Fruit fly (Drosophila melanogaster) whole organism, embryonic: ENCODE data around the gene Mocs2B.

Source experiments
- Bgb ChIP-seq: fragments of 200-800 bp; sonication (Bioruptor generic); IDR thresholded peaks from 2 replicates; pipeline ENCODE4 v1.3.6; 2022; ENCODE audit warnings: missing biosample characterization, missing genetic modification characterization; ENCODE audit not compliant: partially characterized antibody
- CG11247 ChIP-seq: fragments of 200-800 bp; sonication (Bioruptor generic); IDR thresholded peaks from 2 replicates; pipeline ENCODE4 v1.3.6; 2022; ENCODE audit warnings: missing biosample characterization, missing genetic modification characterization
- CG15479 ChIP-seq: fragments of 200-800 bp; sonication (Bioruptor generic); optimal IDR thresholded peaks from 3 replicates; lab custom pipeline; 2019; ENCODE audit warnings: missing biosample characterization, mild to moderate bottlenecking, missing genetic modification characterization, moderate library complexity
- CG16813 ChIP-seq: fragments of 200-800 bp; sonication (Bioruptor generic); IDR thresholded peaks from 3 replicates; pipeline ENCODE4 v1.3.6; 2022; ENCODE audit warnings: missing biosample characterization, missing genetic modification characterization; ENCODE audit not compliant: partially characterized antibody
- CG2116 ChIP-seq: fragments of 200-800 bp; sonication (Bioruptor generic); optimal IDR thresholded peaks from 3 replicates; lab custom pipeline; 2018; ENCODE audit warnings: missing biosample characterization, mild to moderate bottlenecking, missing genetic modification characterization
- CG30403 ChIP-seq: fragments of 200-800 bp; sonication (Bioruptor generic); optimal IDR thresholded peaks from 3 replicates; lab custom pipeline; 2016; ENCODE audit warnings: missing biosample characterization, missing genetic modification characterization
- CG3163 ChIP-seq: fragments of 200-800 bp; sonication (Bioruptor generic); optimal IDR thresholded peaks from 3 replicates; lab custom pipeline; 2016; ENCODE audit warnings: missing biosample characterization, missing genetic modification characterization
- CG5953 ChIP-seq: fragments of 200-800 bp; sonication (Bioruptor generic); IDR thresholded peaks from 2 replicates; pipeline ENCODE4 v1.3.6; 2022; ENCODE audit warnings: missing biosample characterization, missing genetic modification characterization
- CG8281 ChIP-seq: fragments of 200-800 bp; sonication (Bioruptor generic); optimal IDR thresholded peaks from 2 replicates; lab custom pipeline; 2018; ENCODE audit warnings: missing biosample characterization, mild to moderate bottlenecking, missing genetic modification characterization, moderate library complexity
- D ChIP-seq, 2 experiments: fragments of 200-800 bp in 1 of 2; fragments of >200 bp in 1 of 2; sonication (Bioruptor generic) in 1 of 2; optimal IDR thresholded peaks; 2 replicates in 1 of 2; 3 replicates in 1 of 2; lab custom pipeline; 2017; ENCODE audit warnings: mild to moderate bottlenecking in 1 of 2, missing biosample characterization in 1 of 2, missing genetic modification characterization in 1 of 2, missing genetic modification reagents in 1 of 2
- Deaf1 ChIP-seq: fragments of 200-800 bp; optimal IDR thresholded peaks from 3 replicates; lab custom pipeline; 2019; ENCODE audit warnings: missing biosample characterization, mild to moderate bottlenecking, missing genetic modification characterization, moderate library complexity
- Ets65A ChIP-seq: fragments of 200-800 bp; sonication (Bioruptor generic); peaks from one replicate; lab custom pipeline; 2016; ENCODE audit warnings: missing biosample characterization, missing genetic modification characterization
- Nf-YC ChIP-seq: fragments of 200-800 bp; optimal IDR thresholded peaks from 3 replicates; lab custom pipeline; 2019; ENCODE audit warnings: missing biosample characterization, mild to moderate bottlenecking, missing genetic modification characterization, moderate library complexity
- abd-A ChIP-seq: fragments of 200-800 bp; sonication (Bioruptor generic); optimal IDR thresholded peaks from 3 replicates; lab custom pipeline; 2019; ENCODE audit warnings: missing biosample characterization, mild to moderate bottlenecking, missing genetic modification characterization, moderate library complexity
- bsh ChIP-seq, 2 experiments: fragments of 200-800 bp; sonication (Bioruptor generic); optimal IDR thresholded peaks; 2 replicates each; lab custom pipeline; 2017 to 2018; ENCODE audit warnings: mild to moderate bottlenecking in 2 of 2, missing biosample characterization in 2 of 2, missing genetic modification characterization in 2 of 2, moderate library complexity in 1 of 2
- cg ChIP-seq: fragments of 200-800 bp; sonication (Bioruptor generic); optimal IDR thresholded peaks from 3 replicates; lab custom pipeline; 2019; ENCODE audit warnings: missing biosample characterization, mild to moderate bottlenecking, missing genetic modification characterization, moderate library complexity
- chm ChIP-seq: fragments of 200-800 bp; sonication (Bioruptor generic); IDR thresholded peaks from 2 replicates; pipeline ENCODE4 v1.3.6; 2022; ENCODE audit warnings: missing biosample characterization, missing genetic modification characterization
- cwo ChIP-seq: fragments of 200-800 bp; sonication (Bioruptor generic); optimal IDR thresholded peaks from 3 replicates; lab custom pipeline; 2017; ENCODE audit warnings: missing biosample characterization, missing genetic modification characterization, mild to moderate bottlenecking, moderate library complexity, missing genetic modification reagents
- danr ChIP-seq: fragments of 200-800 bp; sonication (Bioruptor generic); IDR thresholded peaks from 2 replicates; pipeline ENCODE4 v1.3.6; 2022; ENCODE audit warnings: missing biosample characterization, missing genetic modification characterization
- ewg ChIP-seq: fragments of 200-800 bp; sonication (Bioruptor generic); optimal IDR thresholded peaks from 3 replicates; lab custom pipeline; 2017; ENCODE audit warnings: mild to moderate bottlenecking, missing biosample characterization, missing genetic modification reagents, missing genetic modification characterization
- exex ChIP-seq: fragments of 200-800 bp; sonication (Bioruptor generic); optimal IDR thresholded peaks from 4 replicates; lab custom pipeline; 2018; ENCODE audit warnings: missing biosample characterization, mild to moderate bottlenecking, missing genetic modification characterization, moderate library complexity
- grn ChIP-seq: fragments of 200-800 bp; sonication (Bioruptor generic); optimal IDR thresholded peaks from 3 replicates; lab custom pipeline; 2017; ENCODE audit warnings: missing biosample characterization, missing genetic modification characterization
- hkb ChIP-seq, 2 experiments: fragments of 200-800 bp in 1 of 2; fragments of >200 bp in 1 of 2; sonication (Bioruptor generic) in 1 of 2; IDR thresholded peaks in 1 of 2; optimal IDR thresholded peaks in 1 of 2; 2 replicates each; pipeline versions ENCODE4 v1.3.6 to Lab custom; 2017 to 2022; ENCODE audit warnings: missing biosample characterization in 1 of 2, missing genetic modification characterization in 1 of 2
- lov ChIP-seq, 2 experiments: fragments of 200-800 bp in 1 of 2; fragments of >200 bp in 1 of 2; sonication (Bioruptor generic) in 1 of 2; IDR thresholded peaks in 1 of 2; optimal IDR thresholded peaks in 1 of 2; 2 replicates in 1 of 2; 3 replicates in 1 of 2; pipeline versions ENCODE4 v1.3.6 to Lab custom; 2017 to 2022; ENCODE audit warnings: missing biosample characterization in 1 of 2, missing genetic modification characterization in 1 of 2
- mirr ChIP-seq: fragments of 200-800 bp; sonication (Bioruptor generic); optimal IDR thresholded peaks from 3 replicates; lab custom pipeline; 2018; ENCODE audit warnings: missing biosample characterization, mild to moderate bottlenecking, missing genetic modification characterization
- nerfin-1 ChIP-seq: fragments of 200-800 bp; sonication (Bioruptor generic); optimal IDR thresholded peaks from 3 replicates; lab custom pipeline; 2019; ENCODE audit warnings: missing biosample characterization, mild to moderate bottlenecking, missing genetic modification characterization, moderate library complexity
- nom ChIP-seq: fragments of 200-800 bp; sonication (Bioruptor generic); optimal IDR thresholded peaks from 2 replicates; lab custom pipeline; 2017; ENCODE audit warnings: missing biosample characterization, missing genetic modification characterization, mild to moderate bottlenecking, moderate library complexity, missing genetic modification reagents
- onecut ChIP-seq: fragments of 200-800 bp; sonication (Bioruptor generic); IDR thresholded peaks from 2 replicates; pipeline ENCODE4 v1.3.6; 2022; ENCODE audit warnings: missing biosample characterization, missing genetic modification characterization
- tin ChIP-seq: fragments of 200-800 bp; sonication (Bioruptor generic); optimal IDR thresholded peaks from 3 replicates; lab custom pipeline; 2016; ENCODE audit warnings: missing biosample characterization, missing genetic modification characterization
- unc-4 ChIP-seq: fragments of 200-800 bp; sonication (Bioruptor generic); IDR thresholded peaks from 2 replicates; pipeline ENCODE4 v1.3.6; 2022; ENCODE audit warnings: missing biosample characterization, missing genetic modification characterization; ENCODE audit not compliant: partially characterized antibody
- yki ChIP-seq: fragments of >200 bp; optimal IDR thresholded peaks from 3 replicates; lab custom pipeline; 2018
- zen2 ChIP-seq: fragments of 200-800 bp; sonication (Bioruptor generic); IDR thresholded peaks from 3 replicates; pipeline ENCODE4 v1.3.6; 2022; ENCODE audit warnings: missing biosample characterization, missing genetic modification characterization; ENCODE audit not compliant: partially characterized antibody

Gene Mocs2B

dm6 chr3R:25137565-25138367 lies 10.6 kb upstream of the Mocs2B start, which contains the start of gene danr (continued):
- TF ChIP-seq Ets65A (GFP tag; lab: Kevin White, UChicago) (no peak), nom (GFP tag; lab: Kevin White, UChicago) (peak; percentile 6), tin (GFP tag; lab: Kevin White, UChicago) (no peak), Bgb (GFP tag; lab: Robert Waterston, UW) (0 out of 2 replicates have a peak, but pooled peaks have one; percentile 11), CG5953 (GFP tag; lab: Robert Waterston, UW) (no peak), nerfin-1 (tag; lab: Kevin White, UChicago) (peak; percentile 6), zen2 (peak; percentile 22; the same call in 1 of the 3 replicates), cg (GFP tag; lab: Kevin White, UChicago) (peak; percentile 72), danr (0 out of 2 replicates have a peak, but pooled peaks have one; percentile 10), CG30403 (GFP tag; lab: Kevin White, UChicago) (no peak), lov (optimal IDR thresholded peaks at IDR 0.05; lab: Kevin White, UChicago) (no peak), lov (GFP tag; IDR thresholded peaks at IDR 0.05; lab: Robert Waterston, UW) (peak; percentile 52; the same call in 1 of the 3 replicates), Nf-YC (tag; lab: Kevin White, UChicago) (peak; percentile 95), hkb (optimal IDR thresholded peaks at IDR 0.05; lab: Kevin White, UChicago) (no peak), hkb (GFP tag; IDR thresholded peaks at IDR 0.05; lab: Robert Waterston, UW) (no peak), Deaf1 (peak; percentile 92), D (optimal IDR thresholded peaks at IDR 0.05; lab: Kevin White, UChicago) (peak; percentile 57), D (GFP tag; optimal IDR thresholded peaks at IDR 0.05; lab: Kevin White, UChicago) (no peak), CG3163 (GFP tag; lab: Kevin White, UChicago) (peak; percentile 63), CG16813 (no peak), yki (peak; percentile 53), bsh (GFP tag; optimal IDR thresholded peaks at IDR 0.05; lab: Kevin White, UChicago) (peak in 1 of 2 experiments; percentile 50), CG15479 (peak; percentile 61), chm (GFP tag; lab: Robert Waterston, UW) (peak; percentile 16; the same call in 1 of the 2 replicates)

DNA sequence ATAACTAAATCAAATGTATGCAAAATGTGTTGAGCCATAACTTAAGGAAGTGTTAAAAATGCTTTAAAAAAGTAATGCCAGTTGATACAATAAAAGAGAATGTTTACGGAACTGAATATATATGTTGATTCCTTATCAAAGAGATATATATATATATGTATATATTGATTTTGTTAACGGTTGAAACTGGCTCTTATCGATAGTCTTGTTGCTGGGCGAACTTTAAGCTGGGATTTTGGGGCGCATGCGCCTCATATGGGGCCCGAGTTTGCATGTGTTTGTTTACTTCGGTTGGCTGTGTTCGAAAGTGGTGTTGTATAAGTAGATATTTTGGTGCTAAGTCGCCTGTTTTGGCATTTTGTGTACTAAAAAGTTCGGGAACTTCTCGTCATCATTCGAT lies 3.9 kb upstream of the Mocs2B start, which contains the start of gene Bili:
Gene Bili, plus strand, starts transcription at position 265 of the 400 bp plus-strand sequence.
- TF ChIP-seq unc-4 (GFP tag; lab: Robert Waterston, UW) (peak; percentile 42; the same call in 1 of the 2 replicates), CG2116 (GFP tag; lab: Kevin White, UChicago) (peak; percentile 24), onecut (peak; percentile 89), ewg (GFP tag; lab: Kevin White, UChicago) (peak; percentile 69)

- TF ChIP-seq grn (GFP tag; lab: Kevin White, UChicago) (peak; percentile 19), cwo (GFP tag; lab: Kevin White, UChicago) (peak; percentile 42), abd-A (tag; lab: Kevin White, UChicago) (no peak), Ets65A (GFP tag; lab: Kevin White, UChicago) (peak; percentile 4), CG15479 (no peak), exex (tag; lab: Kevin White, UChicago) (peak; percentile 23), mirr (GFP tag; lab: Kevin White, UChicago) (peak; percentile 6), CG11247 (GFP tag; lab: Robert Waterston, UW) (0 out of 2 replicates have a peak, but pooled peaks have one; percentile 7), CG8281 (tag; lab: Kevin White, UChicago) (peak; percentile 64)
These were observed 336 bp downstream of the Mocs2B start for dm6 chr3R:25126823-25127222.
